Fruit fly (Drosophila melanogaster): Measurements from ENCODE around the gene Cp18.

- no peak for TF ChIP-seq tai (GFP tag; optimal IDR thresholded peaks at IDR 0.05)
- no peak for TF ChIP-seq Hr78 (GFP tag; optimal IDR thresholded peaks at IDR 0.05)
- peak; percentile 89 for TF ChIP-seq h (GFP tag; optimal IDR thresholded peaks at IDR 0.05)
- no peak for TF ChIP-seq lola (GFP tag; optimal IDR thresholded peaks at IDR 0.05)
- TF ChIP-seq Abd-B (GFP tag; optimal IDR thresholded peaks at IDR 0.05), result no peak
- TF ChIP-seq usp (GFP tag; optimal IDR thresholded peaks at IDR 0.05), result no peak
- no peak for TF ChIP-seq psq (GFP tag; optimal IDR thresholded peaks at IDR 0.05)
- no peak for TF ChIP-seq fru (GFP tag; optimal IDR thresholded peaks at IDR 0.05)
- TF ChIP-seq dsf (GFP tag; optimal IDR thresholded peaks at IDR 0.05; ENCODE audit: borderline replicate concordance), result no peak
- TF ChIP-seq pan (optimal IDR thresholded peaks at IDR 0.05), result no peak
- no peak for TF ChIP-seq foxo (GFP tag; optimal IDR thresholded peaks at IDR 0.05)
These were observed 21.7 kb upstream of the Cp18 start for dm6 chr3L:8704713-8705412.

All from whole organism, wandering third instar larva.